Fruit fly (Drosophila melanogaster) whole organism, embryonic: Measurements from ENCODE around the gene CG9737.

Source experiments
- Abd-B ChIP-seq: fragments of 200-800 bp; sonication (Bioruptor generic); optimal IDR thresholded peaks from 2 replicates; lab custom pipeline; 2018; ENCODE audit warnings: missing biosample characterization, mild to moderate bottlenecking, missing genetic modification characterization, moderate library complexity
- Adf1 ChIP-seq: fragments of 200-800 bp; sonication (Bioruptor generic); IDR thresholded peaks from 2 replicates; pipeline ENCODE4 v1.3.6; 2022; ENCODE audit warnings: missing biosample characterization, missing genetic modification characterization
- Aef1 ChIP-seq: fragments of 200-800 bp; sonication (Bioruptor generic); IDR thresholded peaks from 3 replicates; pipeline ENCODE4 v1.3.6; 2022; ENCODE audit warnings: missing biosample characterization, missing genetic modification characterization
- CG10462 ChIP-seq: fragments of 200-800 bp; sonication (Bioruptor generic); optimal IDR thresholded peaks from 2 replicates; lab custom pipeline; 2016; ENCODE audit warnings: missing biosample characterization, missing genetic modification characterization
- CG11085 ChIP-seq: fragments of 200-800 bp; sonication (Bioruptor generic); IDR thresholded peaks from 2 replicates; pipeline ENCODE4 v1.3.6; 2022; ENCODE audit warnings: missing biosample characterization, missing genetic modification characterization
- CG12104 ChIP-seq: fragments of 200-800 bp; sonication (Bioruptor generic); optimal IDR thresholded peaks from 3 replicates; lab custom pipeline; 2016; ENCODE audit warnings: missing biosample characterization, missing genetic modification characterization
- CG1233 ChIP-seq: fragments of 200-800 bp; sonication (Bioruptor generic); optimal IDR thresholded peaks from 4 replicates; lab custom pipeline; 2018; ENCODE audit warnings: missing biosample characterization, mild to moderate bottlenecking, missing genetic modification characterization
- CG13775 ChIP-seq: fragments of 200-800 bp; sonication (Bioruptor generic); optimal IDR thresholded peaks from 3 replicates; lab custom pipeline; 2017; ENCODE audit warnings: missing biosample characterization, mild to moderate bottlenecking, missing genetic modification characterization
- CG14014 ChIP-seq: fragments of 200-800 bp; sonication (Bioruptor generic); IDR thresholded peaks from 2 replicates; pipeline ENCODE4 v1.3.6; 2022; ENCODE audit warnings: missing biosample characterization, missing genetic modification characterization
- CG17802 ChIP-seq: fragments of 200-800 bp; sonication (Bioruptor generic); optimal IDR thresholded peaks from 2 replicates; lab custom pipeline; 2018; ENCODE audit warnings: missing biosample characterization, mild to moderate bottlenecking, missing genetic modification characterization, moderate library complexity
- CG3065 ChIP-seq: fragments of 200-800 bp; sonication (Bioruptor generic); optimal IDR thresholded peaks from 2 replicates; lab custom pipeline; 2016; ENCODE audit warnings: missing biosample characterization, missing genetic modification characterization
- CG31365 ChIP-seq: fragments of 200-800 bp; sonication (Bioruptor generic); optimal IDR thresholded peaks from 2 replicates; lab custom pipeline; 2018; ENCODE audit warnings: missing biosample characterization, mild to moderate bottlenecking, missing genetic modification characterization
- CG31441 ChIP-seq: fragments of 200-800 bp; sonication (Bioruptor generic); IDR thresholded peaks from 2 replicates; pipeline ENCODE4 v1.3.6; 2022; ENCODE audit warnings: missing biosample characterization, missing genetic modification characterization
- CG3281 ChIP-seq: fragments of 200-800 bp; sonication (Bioruptor generic); optimal IDR thresholded peaks from 3 replicates; lab custom pipeline; 2017; ENCODE audit warnings: missing biosample characterization, mild to moderate bottlenecking, missing genetic modification characterization
- CG3726 ChIP-seq: fragments of 200-800 bp; sonication (Bioruptor generic); IDR thresholded peaks from 3 replicates; pipeline ENCODE4, ENCODE4 v1.3.6; 2022; ENCODE audit warnings: missing biosample characterization, missing genetic modification characterization
- CG6683 ChIP-seq: fragments of 200-800 bp; sonication (Bioruptor generic); optimal IDR thresholded peaks from 2 replicates; lab custom pipeline; 2017; ENCODE audit warnings: missing biosample characterization, mild to moderate bottlenecking, missing genetic modification characterization, missing genetic modification reagents
- CG6765 ChIP-seq: fragments of 200-800 bp; sonication (Bioruptor generic); optimal IDR thresholded peaks from 3 replicates; lab custom pipeline; 2017; ENCODE audit warnings: missing biosample characterization, mild to moderate bottlenecking, missing genetic modification characterization
- CG8478 ChIP-seq: fragments of >200 bp; optimal IDR thresholded peaks from 2 replicates; lab custom pipeline; 2018
- CG9817 ChIP-seq: fragments of 200-800 bp; sonication (Bioruptor generic); optimal IDR thresholded peaks from 2 replicates; lab custom pipeline; 2018; ENCODE audit warnings: missing biosample characterization, mild to moderate bottlenecking, missing genetic modification characterization, moderate library complexity
- Camta ChIP-seq: fragments of 200-800 bp; sonication (Bioruptor generic); optimal IDR thresholded peaks from 2 replicates; lab custom pipeline; 2016; ENCODE audit warnings: missing biosample characterization, missing genetic modification characterization
- Chrac-16 ChIP-seq: fragments of 200-800 bp; sonication (Bioruptor generic); optimal IDR thresholded peaks from 3 replicates; lab custom pipeline; 2016; ENCODE audit warnings: missing biosample characterization, missing genetic modification characterization
- CkIIα-i1 ChIP-seq: fragments of 200-800 bp; sonication (Bioruptor generic); IDR thresholded peaks from 2 replicates; pipeline ENCODE4 v1.3.6; 2022; ENCODE audit warnings: missing biosample characterization, missing genetic modification characterization
- CoRest ChIP-seq: fragments of 200-800 bp; sonication (Bioruptor generic); optimal IDR thresholded peaks from 3 replicates; lab custom pipeline; 2018; ENCODE audit warnings: missing biosample characterization, mild to moderate bottlenecking, missing genetic modification characterization, moderate library complexity
- D ChIP-seq, 2 experiments: fragments of 200-800 bp in 1 of 2; fragments of >200 bp in 1 of 2; sonication (Bioruptor generic) in 1 of 2; optimal IDR thresholded peaks; 2 replicates in 1 of 2; 3 replicates in 1 of 2; lab custom pipeline; 2017; ENCODE audit warnings: mild to moderate bottlenecking in 1 of 2, missing biosample characterization in 1 of 2, missing genetic modification characterization in 1 of 2, missing genetic modification reagents in 1 of 2
- Hand ChIP-seq: fragments of 200-800 bp; sonication (Bioruptor generic); optimal IDR thresholded peaks from 2 replicates; lab custom pipeline; 2017; ENCODE audit warnings: mild to moderate bottlenecking, missing biosample characterization, missing genetic modification reagents, missing genetic modification characterization
- Hsf ChIP-seq: fragments of 200-800 bp; sonication (Bioruptor generic); optimal IDR thresholded peaks from 3 replicates; lab custom pipeline; 2016; ENCODE audit warnings: missing biosample characterization, missing genetic modification characterization
- Max ChIP-seq: fragments of 200-800 bp; sonication (Bioruptor generic); optimal IDR thresholded peaks from 2 replicates; lab custom pipeline; 2016; ENCODE audit warnings: missing biosample characterization, mild to moderate bottlenecking, missing genetic modification characterization
- Neu2 ChIP-seq: fragments of 200-800 bp; sonication (Bioruptor generic); optimal IDR thresholded peaks from 3 replicates; lab custom pipeline; 2016; ENCODE audit warnings: missing biosample characterization, missing genetic modification characterization, borderline replicate concordance
- Oli ChIP-seq: fragments of 200-800 bp; sonication (Bioruptor generic); optimal IDR thresholded peaks from 2 replicates; lab custom pipeline; 2018; ENCODE audit warnings: missing biosample characterization, mild to moderate bottlenecking, missing genetic modification characterization, moderate library complexity
- ab ChIP-seq: fragments of 200-800 bp; sonication (Bioruptor generic); optimal IDR thresholded peaks from 2 replicates; lab custom pipeline; 2016; ENCODE audit warnings: missing biosample characterization, missing genetic modification characterization
- aop ChIP-seq: fragments of 200-800 bp; sonication (Bioruptor generic); IDR thresholded peaks from 2 replicates; pipeline ENCODE4 v1.3.6; 2022; ENCODE audit warnings: missing biosample characterization, missing genetic modification characterization
- ato ChIP-seq: fragments of 200-800 bp; sonication (Bioruptor generic); IDR thresholded peaks from 2 replicates; pipeline ENCODE4 v1.3.6; 2022; ENCODE audit warnings: missing biosample characterization, missing genetic modification characterization; ENCODE audit not compliant: partially characterized antibody
- btn ChIP-seq: fragments of 200-800 bp; sonication (Bioruptor generic); optimal IDR thresholded peaks from 2 replicates; lab custom pipeline; 2016; ENCODE audit warnings: missing biosample characterization, missing genetic modification characterization
- cad ChIP-seq: fragments of >200 bp; optimal IDR thresholded peaks from 2 replicates; lab custom pipeline; 2017; ENCODE audit warnings: missing biosample characterization, missing genetic modification characterization
- croc ChIP-seq: fragments of 200-800 bp; sonication (Bioruptor generic); conservative IDR thresholded peaks from 3 replicates; pipeline ENCODE4 v1.3.6; 2022; ENCODE audit warnings: missing biosample characterization, missing genetic modification characterization
- danr ChIP-seq: fragments of 200-800 bp; sonication (Bioruptor generic); IDR thresholded peaks from 2 replicates; pipeline ENCODE4 v1.3.6; 2022; ENCODE audit warnings: missing biosample characterization, missing genetic modification characterization
- disco-r ChIP-seq: fragments of 200-800 bp; sonication (Bioruptor generic); optimal IDR thresholded peaks from 2 replicates; lab custom pipeline; 2016; ENCODE audit warnings: missing biosample characterization, missing genetic modification characterization
- eyg ChIP-seq: fragments of 200-800 bp; sonication (Bioruptor generic); optimal IDR thresholded peaks from 3 replicates; lab custom pipeline; 2016; ENCODE audit warnings: missing biosample characterization, missing genetic modification characterization
- gem ChIP-seq: fragments of 200-800 bp; sonication (Bioruptor generic); optimal IDR thresholded peaks from 2 replicates; lab custom pipeline; 2019; ENCODE audit warnings: missing biosample characterization, mild to moderate bottlenecking, missing genetic modification characterization, moderate library complexity
- grau ChIP-seq: fragments of 200-800 bp; optimal IDR thresholded peaks from 3 replicates; lab custom pipeline; 2019; ENCODE audit warnings: missing biosample characterization, mild to moderate bottlenecking, missing genetic modification characterization, moderate library complexity
- gsb ChIP-seq: fragments of 200-800 bp; sonication (Bioruptor generic); IDR thresholded peaks from 2 replicates; pipeline ENCODE4 v1.3.6; 2022; ENCODE audit warnings: missing biosample characterization, missing genetic modification characterization
- hb ChIP-seq: fragments of 200-800 bp; sonication (Bioruptor generic); IDR thresholded peaks from 3 replicates; pipeline ENCODE4 v1.3.6; 2022; ENCODE audit warnings: missing biosample characterization, missing genetic modification characterization; ENCODE audit not compliant: partially characterized antibody
- jigr1 ChIP-seq: fragments of 200-800 bp; sonication (Bioruptor generic); IDR thresholded peaks from 3 replicates; pipeline ENCODE4 v1.3.6; 2022; ENCODE audit warnings: missing biosample characterization, missing genetic modification characterization
- nerfin-2 ChIP-seq: fragments of 200-800 bp; sonication (Bioruptor generic); IDR thresholded peaks from 2 replicates; pipeline ENCODE4 v1.3.6; 2022; ENCODE audit warnings: missing biosample characterization, missing genetic modification characterization; ENCODE audit not compliant: partially characterized antibody
- phol ChIP-seq: fragments of 200-800 bp; sonication (Bioruptor generic); optimal IDR thresholded peaks from 3 replicates; lab custom pipeline; 2018; ENCODE audit warnings: missing biosample characterization, mild to moderate bottlenecking, missing genetic modification characterization, moderate library complexity
- repo ChIP-seq: fragments of 200-800 bp; sonication (Bioruptor generic); optimal IDR thresholded peaks from 2 replicates; lab custom pipeline; 2016; ENCODE audit warnings: missing biosample characterization, missing genetic modification characterization
- slou ChIP-seq: fragments of 200-800 bp; sonication (Bioruptor generic); optimal IDR thresholded peaks from 3 replicates; lab custom pipeline; 2016; ENCODE audit warnings: missing biosample characterization, missing genetic modification characterization
- so ChIP-seq: fragments of 200-800 bp; sonication (Bioruptor generic); IDR thresholded peaks from 3 replicates; pipeline ENCODE4 v1.3.6; 2022; ENCODE audit warnings: missing biosample characterization, missing genetic modification characterization
- sqz ChIP-seq: fragments of 200-800 bp; sonication (Bioruptor generic); optimal IDR thresholded peaks from 3 replicates; lab custom pipeline; 2018; ENCODE audit warnings: missing biosample characterization, mild to moderate bottlenecking, missing genetic modification characterization
- stwl ChIP-seq: fragments of 200-800 bp; sonication (Bioruptor generic); optimal IDR thresholded peaks from 3 replicates; lab custom pipeline; 2018; ENCODE audit warnings: missing biosample characterization, mild to moderate bottlenecking, missing genetic modification characterization, moderate library complexity
- tup ChIP-seq: fragments of 200-800 bp; sonication (Bioruptor generic); optimal IDR thresholded peaks from 2 replicates; lab custom pipeline; 2016; ENCODE audit warnings: missing biosample characterization, mild to moderate bottlenecking, missing genetic modification characterization, moderate library complexity
- z ChIP-seq: fragments of 200-800 bp; sonication (Bioruptor generic); IDR thresholded peaks from 3 replicates; pipeline ENCODE4 v1.3.6; 2022; ENCODE audit warnings: missing biosample characterization, missing genetic modification characterization

CG9737 gene

dm6 chr3R:30280312-30280711 lies 37.2 kb upstream of the CG9737 start (continued):
- TF ChIP-seq Neu2 (GFP tag; lab: Kevin White, UChicago) (no peak), gsb (GFP tag; lab: Robert Waterston, UW) (no peak), CG10462 (no peak), CG9817 (tag; lab: Kevin White, UChicago) (peak; percentile 3), D (optimal IDR thresholded peaks at IDR 0.05; lab: Kevin White, UChicago) (no peak), D (GFP tag; optimal IDR thresholded peaks at IDR 0.05; lab: Kevin White, UChicago) (no peak), CG11085 (GFP tag; lab: Robert Waterston, UW) (no peak), hb (GFP tag; lab: Robert Waterston, UW) (no peak), CG6683 (no peak), z (GFP tag; lab: Robert Waterston, UW) (no peak), so (no peak), danr (GFP tag; lab: Robert Waterston, UW) (no peak), nerfin-2 (GFP tag; lab: Robert Waterston, UW) (no peak), CG14014 (peak; percentile 28; the same call in 1 of the 2 replicates), CG12104 (GFP tag; lab: Kevin White, UChicago) (no peak), gem (tag; lab: Kevin White, UChicago) (peak; percentile 64), CG6765 (GFP tag; lab: Kevin White, UChicago) (no peak), Adf1 (GFP tag; lab: Robert Waterston, UW) (no peak), repo (no peak), CG31441 (no peak), grau (tag; lab: Kevin White, UChicago) (peak; percentile 30), Camta (GFP tag; lab: Kevin White, UChicago) (no peak), Oli (tag; lab: Kevin White, UChicago) (no peak), Hsf (no peak), Aef1 (0 out of 3 replicates have a peak, but pooled peaks have one; percentile 14), ato (GFP tag; lab: Robert Waterston, UW) (no peak), tup (GFP tag; lab: Kevin White, UChicago) (no peak), CG17802 (tag; lab: Kevin White, UChicago) (no peak), jigr1 (GFP tag; lab: Robert Waterston, UW) (no peak), eyg (GFP tag; lab: Kevin White, UChicago) (no peak), CG1233 (GFP tag; lab: Kevin White, UChicago) (no peak), Hand (GFP tag; lab: Kevin White, UChicago) (no peak), Max (GFP tag; lab: Kevin White, UChicago) (no peak), cad (GFP tag; lab: Kevin White, UChicago) (no peak), stwl (tag; lab: Kevin White, UChicago) (no peak), phol (tag; lab: Kevin White, UChicago) (peak; percentile 12), CG13775 (no peak), CoRest (tag; lab: Kevin White, UChicago) (no peak), ab (GFP tag; lab: Kevin White, UChicago) (no peak), CG3065 (GFP tag; lab: Kevin White, UChicago) (no peak), croc (GFP tag; lab: Robert Waterston, UW) (no peak), aop (no peak), CG8478 (lab: Kevin White, UChicago) (no peak), CG3726 (no peak), slou (no peak), sqz (GFP tag; lab: Kevin White, UChicago) (no peak), Chrac-16 (GFP tag; lab: Kevin White, UChicago) (peak; percentile 11), CG31365 (tag; lab: Kevin White, UChicago) (no peak), disco-r (GFP tag; lab: Kevin White, UChicago) (no peak), Abd-B (GFP tag; lab: Kevin White, UChicago) (no peak), CG3281 (GFP tag; lab: Kevin White, UChicago) (peak; percentile 28), btn (no peak), CkIIα-i1 (GFP tag; lab: Robert Waterston, UW) (no peak)
